Worm (Caenorhabditis elegans): ENCODE measurements around the gene nlp-28.
A peak's percentile ranks its signal among the peaks of the same experiment; 100 is the strongest.

The nlp-28 gene

ce11 chrV:4004577-4004976 is 16.9 kb downstream of the nlp-28 start:
- TF ChIP-seq blmp-1 (tag; optimal IDR thresholded peaks at IDR 0.05) (peak; percentile 63), C04F5.9 (tag; optimal IDR thresholded peaks at IDR 0.05) (no peak)

DNA sequence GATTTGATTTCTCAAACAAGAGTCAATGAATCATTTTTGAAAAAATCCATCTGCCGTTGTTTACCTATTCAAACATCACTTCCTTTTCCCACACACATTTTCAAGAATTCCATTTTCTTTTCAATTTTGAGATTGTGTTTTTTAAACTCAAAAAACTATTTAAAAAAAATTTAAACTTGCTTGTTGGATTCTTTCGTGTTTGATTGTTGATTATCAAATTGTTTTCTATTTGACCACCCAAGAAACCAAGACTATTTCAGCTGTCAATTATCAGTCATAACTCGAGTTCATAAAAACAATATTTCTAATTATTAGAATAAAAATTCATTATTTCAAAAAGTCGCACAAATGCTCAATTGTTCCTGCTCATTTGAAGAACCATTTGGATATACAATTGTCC is 17.5 kb downstream of the nlp-28 start, which contains the start of gene srh-8:
srh-8 (plus strand) TSS at position 301 of the 400 bp plus-strand sequence.
- TF ChIP-seq ceh-90 (tag; optimal IDR thresholded peaks at IDR 0.05) (no peak), egl-13 (tag; optimal IDR thresholded peaks at IDR 0.05) (no peak), sptf-1 (tag; optimal IDR thresholded peaks at IDR 0.05) (no peak)

DNA sequence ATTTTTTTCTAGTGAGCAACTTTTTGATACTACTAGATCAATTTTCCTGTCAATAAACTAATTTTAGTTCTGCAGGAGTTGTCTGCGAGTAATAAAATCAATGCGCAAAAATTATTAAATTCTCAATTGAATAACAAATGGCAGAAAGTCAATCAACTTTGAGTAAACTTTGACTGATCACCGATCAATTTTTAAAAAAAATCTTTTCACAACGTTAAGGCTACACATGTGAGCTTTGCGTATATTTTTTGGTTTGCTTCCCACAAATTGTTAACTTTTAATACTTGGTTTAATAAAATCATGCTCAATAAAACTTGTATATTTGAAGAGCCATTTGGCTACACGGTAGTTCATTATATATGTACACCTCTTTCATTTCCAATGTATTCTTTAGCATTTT is 20.2 kb downstream of the nlp-28 start, which contains the start of gene srh-7:
srh-7 (plus strand) TSS at position 301 of the 400 bp plus-strand sequence.
- TF ChIP-seq ztf-11 (tag; optimal IDR thresholded peaks at IDR 0.05) (no peak), nhr-71 (tag; optimal IDR thresholded peaks at IDR 0.05) (no peak), nhr-11 (tag; optimal IDR thresholded peaks at IDR 0.05) (no peak), ceh-8 (GFP tag; optimal IDR thresholded peaks at IDR 0.05) (no peak), ama-1 (optimal IDR thresholded peaks at IDR 0.05) (no peak)

DNA sequence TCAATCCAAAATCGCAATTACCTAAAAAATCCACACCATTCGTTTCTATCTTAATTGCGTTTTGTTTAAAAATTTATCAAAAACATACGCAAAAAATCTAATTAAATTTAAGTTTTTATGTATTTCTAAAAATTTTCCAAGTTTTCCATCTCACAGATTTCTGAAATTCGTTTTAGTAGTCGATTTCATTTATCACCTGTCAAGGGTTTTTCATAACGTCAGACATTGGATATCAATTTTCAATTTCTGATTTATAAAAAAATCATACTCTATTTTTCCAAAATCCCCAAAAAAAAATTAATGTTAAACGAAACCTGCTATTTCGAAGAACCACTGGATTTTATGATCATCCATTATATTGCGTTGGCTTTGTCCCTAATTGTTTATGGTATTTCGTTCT is 22.5 kb downstream of the nlp-28 start, which contains the start of gene srh-4:
srh-4 (plus strand) TSS at position 301 of the 400 bp plus-strand sequence.
- TF ChIP-seq alr-1 (tag; optimal IDR thresholded peaks at IDR 0.05; ENCODE audit: borderline replicate concordance) (no peak), swsn-7 (tag; optimal IDR thresholded peaks at IDR 0.05) (no peak), pax-3 (tag; optimal IDR thresholded peaks at IDR 0.05) (no peak), irx-1 (tag; optimal IDR thresholded peaks at IDR 0.05) (no peak), nhr-85 (tag) (no peak), nhr-20 (tag; optimal IDR thresholded peaks at IDR 0.05) (no peak), egl-13 (tag; optimal IDR thresholded peaks at IDR 0.05) (no peak), tlp-1 (tag; optimal IDR thresholded peaks at IDR 0.05) (no peak), unc-98 (GFP tag; IDR thresholded peaks at IDR 0.05) (no peak), pqm-1 (tag; optimal IDR thresholded peaks at IDR 0.05) (no peak), ceh-90 (tag; optimal IDR thresholded peaks at IDR 0.05) (no peak), grh-1 (GFP tag; IDR thresholded peaks at IDR 0.05) (no peak), Y116A8C.19 (tag; optimal IDR thresholded peaks at IDR 0.05; ENCODE audit: borderline replicate concordance) (no peak)

DNA sequence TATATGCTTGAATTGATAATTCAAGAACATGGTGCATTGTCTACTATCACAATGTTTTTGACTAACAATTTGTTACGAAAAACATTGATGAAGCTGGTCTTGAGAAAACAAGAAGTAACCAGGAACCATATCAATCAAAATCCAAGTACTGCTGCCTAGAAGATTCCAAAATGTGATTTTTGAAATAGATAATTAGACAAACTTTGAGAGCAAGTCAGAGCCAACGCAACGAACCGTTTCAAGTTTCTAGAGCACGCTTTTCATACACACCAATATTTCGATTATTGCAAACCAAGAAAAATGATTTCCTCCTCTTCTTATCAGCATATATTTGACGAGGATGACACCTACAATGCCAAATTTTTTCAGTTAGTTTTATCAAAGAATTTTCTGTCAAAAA is 29.1 kb downstream of the nlp-28 start, which contains the start of gene srw-89:
srw-89 (plus strand) TSS at position 301 of the 400 bp plus-strand sequence.
- TF ChIP-seq ets-5 (GFP tag; IDR thresholded peaks at IDR 0.05) (no peak), lsy-2 (tag; optimal IDR thresholded peaks at IDR 0.05) (no peak), ama-1 (optimal IDR thresholded peaks at IDR 0.05) (no peak), ces-1 (GFP tag; optimal IDR thresholded peaks at IDR 0.05) (no peak), irx-1 (tag; optimal IDR thresholded peaks at IDR 0.05) (no peak), C04F5.9 (tag; optimal IDR thresholded peaks at IDR 0.05) (no peak), sptf-1 (tag; optimal IDR thresholded peaks at IDR 0.05) (no peak), snpc-4 (tag; optimal IDR thresholded peaks at IDR 0.05) (no peak), C16A3.4 (tag; optimal IDR thresholded peaks at IDR 0.05) (no peak), mef-2 (tag; optimal IDR thresholded peaks at IDR 0.05) (no peak), pag-3 (tag; optimal IDR thresholded peaks at IDR 0.05; ENCODE audit: borderline replicate concordance, insufficient read depth) (no peak)

DNA sequence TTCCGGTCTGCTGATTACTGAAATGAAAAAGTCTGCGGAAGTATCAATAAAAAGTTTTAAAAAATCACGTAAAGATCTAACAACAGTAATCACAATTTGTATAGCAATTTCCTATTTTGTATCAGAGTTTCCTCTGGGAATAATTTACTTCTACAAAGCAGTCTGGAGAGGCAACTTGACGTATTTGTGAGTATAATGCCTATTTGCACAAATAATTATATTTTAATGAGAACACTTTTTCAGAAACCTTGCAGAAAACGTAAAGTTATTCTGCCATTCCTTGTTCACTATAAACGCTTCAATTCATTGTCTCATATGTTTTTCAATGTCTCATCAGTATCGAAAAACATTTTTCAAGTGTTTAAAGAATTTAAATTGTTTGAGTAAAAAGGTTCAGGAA is 30.9 kb downstream of the nlp-28 start:
- TF ChIP-seq efl-1 (optimal IDR thresholded peaks at IDR 0.05): no peak
- peak in 1 of 2 experiments; percentile 62 for TF ChIP-seq efl-1 (GFP tag; optimal IDR thresholded peaks at IDR 0.05 in 1 of 2)
- TF ChIP-seq efl-3 (GFP tag; optimal IDR thresholded peaks at IDR 0.05): no peak

DNA sequence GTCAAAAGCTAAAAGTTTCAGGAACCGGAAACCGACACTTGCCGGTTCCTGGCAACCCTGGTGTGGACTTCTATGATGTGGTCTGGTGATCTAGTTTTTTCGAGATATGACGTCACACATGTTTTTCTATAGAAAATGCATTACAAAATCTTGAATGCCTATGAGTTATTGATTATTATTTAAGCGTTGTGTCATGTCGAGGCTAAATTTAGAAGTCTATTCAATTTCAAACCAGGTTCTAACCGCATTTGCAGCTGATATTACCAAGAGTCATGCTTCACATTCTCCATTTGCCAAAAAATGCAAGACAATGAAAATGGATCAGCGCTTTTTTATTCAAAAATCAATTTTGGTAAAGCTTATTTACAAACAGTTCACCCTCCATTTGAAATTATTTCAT is 31.5 kb downstream of the nlp-28 start, which contains the start of gene K09D9.3:
K09D9.3 (plus strand) TSS at position 301 of the 400 bp plus-strand sequence.
- TF ChIP-seq C04F5.9 (tag; optimal IDR thresholded peaks at IDR 0.05): no peak

Measured in whole organism, L1 larva.